Worm (Caenorhabditis elegans) whole organism, L2 larva: ENCODE data around the gene srw-133.
A peak's percentile ranks its signal among the peaks of the same experiment; 100 is the strongest.

Source experiments
- C34F6.9 ChIP-seq: fragments of 150-350 bp; optimal IDR thresholded peaks from 2 replicates; lab custom pipeline; 2014; ENCODE audit warnings: missing biosample characterization, missing genetic modification characterization
- F13H6.1 ChIP-seq: sonication (generic microtip); optimal IDR thresholded peaks from 2 replicates; lab custom pipeline; 2016; ENCODE audit warnings: missing genetic modification characterization, missing compliant biosample characterization
- R02D3.7 ChIP-seq: fragments of 150-350 bp; optimal IDR thresholded peaks from 2 replicates; lab custom pipeline; 2014; ENCODE audit warnings: missing biosample characterization, missing genetic modification characterization
- Y55F3AM.14 ChIP-seq: fragments of 200-800 bp; sonication (Bioruptor generic); optimal IDR thresholded peaks from 2 replicates; lab custom pipeline; 2018; ENCODE audit warnings: mild to moderate bottlenecking, missing genetic modification characterization, missing compliant biosample characterization
- ZK546.5 ChIP-seq: sonication (generic microtip); optimal IDR thresholded peaks from 2 replicates; lab custom pipeline; 2017; ENCODE audit warnings: missing biosample characterization, missing genetic modification characterization
- alr-1 ChIP-seq: fragments of 150-350 bp; optimal IDR thresholded peaks from 2 replicates; lab custom pipeline; 2014; ENCODE audit warnings: missing biosample characterization, missing genetic modification characterization
- aly-2 ChIP-seq: fragments of 150-350 bp; optimal IDR thresholded peaks from 2 replicates; lab custom pipeline; 2014; ENCODE audit warnings: missing biosample characterization, missing genetic modification characterization
- ama-1 ChIP-seq: fragments of 150-350 bp; optimal IDR thresholded peaks from 2 replicates; lab custom pipeline; 2018; ENCODE audit warnings: inconsistent platforms
- blmp-1 ChIP-seq: sonication (generic microtip); optimal IDR thresholded peaks from 2 replicates; lab custom pipeline; 2017; ENCODE audit warnings: missing genetic modification characterization, mild to moderate bottlenecking, missing compliant biosample characterization, antibody characterized with exemption, moderate library complexity; ENCODE audit not compliant: insufficient read depth
- ceh-16 ChIP-seq: fragments of 150-350 bp; optimal IDR thresholded peaks from 2 replicates; lab custom pipeline; 2014; ENCODE audit warnings: missing biosample characterization, missing genetic modification characterization
- ceh-82 ChIP-seq: fragments of 150-350 bp; optimal IDR thresholded peaks from 2 replicates; lab custom pipeline; 2014; ENCODE audit warnings: missing biosample characterization, missing genetic modification characterization
- crh-2 ChIP-seq: sonication (generic microtip); optimal IDR thresholded peaks from 2 replicates; lab custom pipeline; 2017; ENCODE audit warnings: missing biosample characterization, missing genetic modification characterization
- dmd-4 ChIP-seq: sonication (generic microtip); optimal IDR thresholded peaks from 2 replicates; lab custom pipeline; 2017; ENCODE audit warnings: missing biosample characterization, missing genetic modification characterization
- egl-27 ChIP-seq: sonication (generic microtip); optimal IDR thresholded peaks from 3 replicates; lab custom pipeline; 2017; ENCODE audit warnings: missing biosample characterization, missing genetic modification reagents, missing genetic modification characterization
- elt-1 ChIP-seq: fragments of 150-350 bp; optimal IDR thresholded peaks from 2 replicates; lab custom pipeline; 2014; ENCODE audit warnings: missing biosample characterization, missing genetic modification characterization
- elt-3 ChIP-seq: sonication (generic microtip); optimal IDR thresholded peaks from 2 replicates; lab custom pipeline; 2017; ENCODE audit warnings: missing biosample characterization, missing genetic modification characterization
- fos-1 ChIP-seq: fragments of 150-350 bp; optimal IDR thresholded peaks from 2 replicates; lab custom pipeline; 2014; ENCODE audit warnings: missing biosample characterization, missing genetic modification characterization
- gmeb-1 ChIP-seq: fragments of 150-350 bp; optimal IDR thresholded peaks from 2 replicates; lab custom pipeline; 2014; ENCODE audit warnings: missing biosample characterization, missing genetic modification characterization
- lin-11 ChIP-seq: fragments of 150-350 bp; sonication (generic microtip); optimal IDR thresholded peaks from 2 replicates; lab custom pipeline; 2014; ENCODE audit warnings: missing biosample characterization, missing genetic modification characterization, inconsistent platforms, mixed read lengths
- lin-13 ChIP-seq: fragments of 150-350 bp; optimal IDR thresholded peaks from 2 replicates; lab custom pipeline; 2014; ENCODE audit warnings: missing biosample characterization, missing genetic modification reagents, missing genetic modification characterization
- lin-39 ChIP-seq: fragments of 150-350 bp; optimal IDR thresholded peaks from 2 replicates; lab custom pipeline; 2014; ENCODE audit warnings: missing biosample characterization, missing genetic modification reagents, missing genetic modification characterization
- lsy-2 ChIP-seq, 2 experiments: fragments of 150-350 bp in 1 of 2; sonication (generic microtip) in 1 of 2; optimal IDR thresholded peaks; 2 replicates each; lab custom pipeline; 2014 to 2017; ENCODE audit warnings: missing biosample characterization in 2 of 2, missing genetic modification characterization in 2 of 2
- mab-5 ChIP-seq: fragments of 150-350 bp; optimal IDR thresholded peaks from 2 replicates; lab custom pipeline; 2014; ENCODE audit warnings: missing biosample characterization, missing genetic modification characterization
- mbf-1 ChIP-seq: sonication (generic microtip); optimal IDR thresholded peaks from 2 replicates; lab custom pipeline; 2017; ENCODE audit warnings: missing biosample characterization, missing genetic modification characterization
- mdl-1 ChIP-seq, 2 experiments: fragments of 150-350 bp in 1 of 2; sonication (generic microtip) in 1 of 2; optimal IDR thresholded peaks; 2 replicates each; lab custom pipeline; 2017; ENCODE audit warnings: missing biosample characterization in 2 of 2, missing genetic modification characterization in 2 of 2
- nhr-10 ChIP-seq: sonication (generic microtip); optimal IDR thresholded peaks from 2 replicates; lab custom pipeline; 2017; ENCODE audit warnings: missing biosample characterization, missing genetic modification characterization
- nhr-11 ChIP-seq: fragments of 150-350 bp; optimal IDR thresholded peaks from 2 replicates; lab custom pipeline; 2014; ENCODE audit warnings: missing biosample characterization, missing genetic modification characterization
- nhr-12 ChIP-seq: fragments of 150-350 bp; optimal IDR thresholded peaks from 2 replicates; lab custom pipeline; 2014; ENCODE audit warnings: missing biosample characterization, missing genetic modification characterization
- nhr-129 ChIP-seq: fragments of 150-350 bp; optimal IDR thresholded peaks from 2 replicates; lab custom pipeline; 2014; ENCODE audit warnings: missing biosample characterization, missing genetic modification characterization
- nhr-21 ChIP-seq: fragments of 150-350 bp; optimal IDR thresholded peaks from 2 replicates; lab custom pipeline; 2014; ENCODE audit warnings: missing biosample characterization, missing genetic modification characterization
- nhr-23 ChIP-seq: fragments of 150-350 bp; optimal IDR thresholded peaks from 2 replicates; lab custom pipeline; 2014; ENCODE audit warnings: missing biosample characterization, missing genetic modification reagents, missing genetic modification characterization
- nhr-237 ChIP-seq: fragments of 150-350 bp; optimal IDR thresholded peaks from 2 replicates; lab custom pipeline; 2014; ENCODE audit warnings: missing biosample characterization, missing genetic modification characterization
- nhr-25 ChIP-seq: fragments of 150-350 bp; sonication (generic microtip); optimal IDR thresholded peaks from 3 replicates; lab custom pipeline; 2014; ENCODE audit warnings: missing biosample characterization, missing genetic modification characterization
- nhr-6 ChIP-seq: fragments of 150-350 bp; optimal IDR thresholded peaks from 2 replicates; lab custom pipeline; 2014; ENCODE audit warnings: missing biosample characterization, missing genetic modification characterization
- nhr-77 ChIP-seq: fragments of 150-350 bp; optimal IDR thresholded peaks from 2 replicates; lab custom pipeline; 2014; ENCODE audit warnings: missing biosample characterization, missing genetic modification characterization
- peb-1 ChIP-seq: fragments of 150-350 bp; optimal IDR thresholded peaks from 2 replicates; lab custom pipeline; 2014; ENCODE audit warnings: missing biosample characterization, missing genetic modification characterization
- sem-4 ChIP-seq: fragments of 150-350 bp; optimal IDR thresholded peaks from 2 replicates; lab custom pipeline; 2014; ENCODE audit warnings: missing biosample characterization, missing genetic modification reagents, missing genetic modification characterization
- skn-1 ChIP-seq: sonication (generic microtip); optimal IDR thresholded peaks from 2 replicates; lab custom pipeline; 2017; ENCODE audit warnings: missing biosample characterization, missing genetic modification characterization
- sma-3 ChIP-seq: sonication (generic microtip); optimal IDR thresholded peaks from 2 replicates; lab custom pipeline; 2016; ENCODE audit warnings: missing genetic modification reagents, missing genetic modification characterization, missing compliant biosample characterization
- sma-9 ChIP-seq, 2 experiments: fragments of 150-350 bp in 1 of 2; sonication (generic microtip) in 1 of 2; optimal IDR thresholded peaks; 2 replicates each; lab custom pipeline; 2014 to 2016; ENCODE audit warnings: missing genetic modification characterization in 2 of 2, mild to moderate bottlenecking in 1 of 2, missing biosample characterization in 1 of 2, missing compliant biosample characterization in 1 of 2, missing genetic modification reagents in 1 of 2, moderate library complexity in 1 of 2
- snpc-4 ChIP-seq: fragments of 150-350 bp; optimal IDR thresholded peaks from 2 replicates; lab custom pipeline; 2014; ENCODE audit warnings: missing biosample characterization, missing genetic modification characterization
- unc-39 ChIP-seq: fragments of 150-350 bp; optimal IDR thresholded peaks from 2 replicates; lab custom pipeline; 2014; ENCODE audit warnings: missing biosample characterization, missing genetic modification characterization
- unc-55 ChIP-seq: fragments of 150-350 bp; sonication (generic microtip); optimal IDR thresholded peaks from 3 replicates; lab custom pipeline; 2014; ENCODE audit warnings: missing biosample characterization, missing genetic modification reagents, missing genetic modification characterization
- unc-62 ChIP-seq: fragments of 150-350 bp; optimal IDR thresholded peaks from 2 replicates; lab custom pipeline; 2014; ENCODE audit warnings: missing biosample characterization, missing genetic modification reagents, missing genetic modification characterization
- zag-1 ChIP-seq: fragments of 150-350 bp; optimal IDR thresholded peaks from 2 replicates; lab custom pipeline; 2014; ENCODE audit warnings: missing biosample characterization, missing genetic modification characterization
- ztf-1 ChIP-seq: fragments of 200-800 bp; sonication (Bioruptor generic); conservative IDR thresholded peaks from 2 replicates; pipeline ENCODE4 v1.3.6; 2022; ENCODE audit warnings: missing genetic modification characterization, missing compliant biosample characterization
- ztf-11 ChIP-seq: sonication (generic microtip); optimal IDR thresholded peaks from 2 replicates; lab custom pipeline; 2017; ENCODE audit warnings: missing biosample characterization, missing genetic modification characterization
- ztf-4 ChIP-seq: fragments of 150-350 bp; optimal IDR thresholded peaks from 2 replicates; lab custom pipeline; 2014; ENCODE audit warnings: missing biosample characterization, missing genetic modification characterization

The srw-133 gene

DNA sequence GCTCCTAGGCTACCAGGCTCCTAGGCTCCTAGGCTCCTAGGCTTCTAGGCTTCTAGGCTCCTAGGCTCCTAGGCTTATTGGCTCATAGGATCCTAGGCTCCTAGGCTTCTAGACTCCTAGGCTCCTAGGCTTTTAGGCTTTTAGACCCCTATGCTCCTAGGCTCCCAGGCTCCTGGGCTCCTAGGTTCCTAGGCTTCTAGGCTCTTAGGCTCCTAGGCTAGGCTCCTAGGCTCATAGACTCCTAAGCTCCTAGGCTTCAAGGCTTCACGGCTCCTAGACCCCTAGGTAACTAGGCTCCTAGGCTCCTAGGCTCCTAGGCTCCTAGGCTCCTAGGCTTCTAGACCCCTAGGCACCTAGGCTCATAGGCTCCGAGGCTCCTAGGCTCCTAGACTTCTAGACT is 36.9 kb upstream of the srw-133 start:
- TF ChIP-seq unc-55 (GFP tag; lab: Kevin White, UChicago) (no peak), snpc-4 (tag; lab: Kevin White, UChicago) (no peak), gmeb-1 (tag; lab: Kevin White, UChicago) (no peak), lsy-2 (tag; optimal IDR thresholded peaks at IDR 0.05; lab: Kevin White, UChicago) (no peak)
- TF ChIP-seq, all 48 proteins: peak for 0

- TF ChIP-seq R02D3.7 (tag; lab: Kevin White, UChicago) (no peak), peb-1 (no peak)
Measured at ce11 chrV:4144205-4144604, 29.7 kb upstream of the srw-133 start, which contains the start of gene Y45G5AL.1. Gene Y45G5AL.1 (plus strand): TSS chrV:4144505.

- TF ChIP-seq ceh-16 (tag; lab: Kevin White, UChicago), result no peak
- TF ChIP-seq nhr-77 (tag; lab: Kevin White, UChicago), result no peak
- TF ChIP-seq sma-3 (GFP tag; lab: Kevin White, UChicago), result peak; percentile 78
- TF ChIP-seq gmeb-1 (tag; lab: Kevin White, UChicago), result peak; percentile 78
- no peak for TF ChIP-seq elt-1 (tag; lab: Kevin White, UChicago)
- no peak for TF ChIP-seq nhr-11
- peak; percentile 91 for TF ChIP-seq nhr-25
- peak; percentile 53 to 90 for TF ChIP-seq lsy-2 (tag; optimal IDR thresholded peaks at IDR 0.05; lab: Kevin White, UChicago)
- TF ChIP-seq crh-2 (tag; lab: Kevin White, UChicago), result peak; percentile 87
- TF ChIP-seq snpc-4 (tag; lab: Kevin White, UChicago), result peak; percentile 4
- no peak for TF ChIP-seq ceh-82
- peak; percentile 78 for TF ChIP-seq lin-13 (GFP tag; lab: Kevin White, UChicago)
- peak; percentile 60 for TF ChIP-seq nhr-129 (tag; lab: Kevin White, UChicago)
- peak; percentile 89 for TF ChIP-seq sma-9 (GFP tag; optimal IDR thresholded peaks at IDR 0.05; lab: Kevin White, UChicago)
- no peak for TF ChIP-seq sma-9 (tag; optimal IDR thresholded peaks at IDR 0.05; lab: Kevin White, UChicago)
- no peak for TF ChIP-seq ztf-1
- peak; percentile 63 for TF ChIP-seq ztf-4 (tag; lab: Kevin White, UChicago)
- TF ChIP-seq peb-1, result no peak
- no peak for TF ChIP-seq alr-1 (tag; lab: Kevin White, UChicago)
- no peak for TF ChIP-seq nhr-12 (tag; lab: Kevin White, UChicago)
- TF ChIP-seq nhr-237 (tag; lab: Kevin White, UChicago), result no peak
- no peak for TF ChIP-seq elt-3 (tag; lab: Kevin White, UChicago)
- TF ChIP-seq egl-27 (tag; lab: Kevin White, UChicago), result peak; percentile 54
- TF ChIP-seq lin-11, result peak; percentile 38
- TF ChIP-seq nhr-23, result no peak
- TF ChIP-seq dmd-4 (tag; lab: Kevin White, UChicago), result no peak
- no peak for TF ChIP-seq unc-39
- TF ChIP-seq ama-1, result no peak
- TF ChIP-seq nhr-21 (tag; lab: Kevin White, UChicago), result peak; percentile 72
- peak; percentile 27 for TF ChIP-seq blmp-1
- peak in 1 of 2 experiments; percentile 33 for TF ChIP-seq mdl-1 (tag; optimal IDR thresholded peaks at IDR 0.05; lab: Kevin White, UChicago)
- peak; percentile 77 for TF ChIP-seq unc-55 (GFP tag; lab: Kevin White, UChicago)
- peak; percentile 40 for TF ChIP-seq zag-1 (tag; lab: Kevin White, UChicago)
- no peak for TF ChIP-seq ztf-11 (tag; lab: Kevin White, UChicago)
- TF ChIP-seq Y55F3AM.14 (GFP tag; lab: Kevin White, UChicago), result peak; percentile 69
- no peak for TF ChIP-seq nhr-6
- no peak for TF ChIP-seq aly-2
- peak; percentile 73 for TF ChIP-seq sem-4 (tag; lab: Kevin White, UChicago)
- no peak for TF ChIP-seq ZK546.5 (tag; lab: Kevin White, UChicago)
- peak; percentile 95 for TF ChIP-seq C34F6.9
- TF ChIP-seq skn-1 (tag; lab: Kevin White, UChicago), result no peak
- peak; percentile 76 for TF ChIP-seq F13H6.1 (tag; lab: Kevin White, UChicago)
- no peak for TF ChIP-seq unc-62 (GFP tag; lab: Kevin White, UChicago)
- TF ChIP-seq lin-39, result no peak
- TF ChIP-seq nhr-10 (tag; lab: Kevin White, UChicago), result no peak
- TF ChIP-seq R02D3.7 (tag; lab: Kevin White, UChicago), result no peak
- peak; percentile 40 for TF ChIP-seq fos-1
- peak; percentile 82 for TF ChIP-seq mab-5 (tag; lab: Kevin White, UChicago)
- no peak for TF ChIP-seq mbf-1 (tag; lab: Kevin White, UChicago)
Measured at ce11 chrV:4143034-4143433, 28.5 kb upstream of the srw-133 start.
